Worm (Caenorhabditis elegans) whole organism, early embryonic: ENCODE data around the gene nlp-57.

Experiments used
- B0310.2 ChIP-seq: sonication (generic microtip); optimal IDR thresholded peaks from 2 replicates; lab custom pipeline; 2016; ENCODE audit warnings: mild to moderate bottlenecking, missing genetic modification characterization, missing compliant biosample characterization
- F13C5.2 ChIP-seq: sonication (generic microtip); optimal IDR thresholded peaks from 2 replicates; lab custom pipeline; 2017; ENCODE audit warnings: mild to moderate bottlenecking, missing genetic modification characterization, inconsistent platforms, missing compliant biosample characterization
- aly-1 ChIP-seq: sonication (generic microtip); optimal IDR thresholded peaks from 2 replicates; lab custom pipeline; 2016; ENCODE audit warnings: missing genetic modification characterization, missing compliant biosample characterization
- ama-1 ChIP-seq: fragments of 150-350 bp; optimal IDR thresholded peaks from 2 replicates; lab custom pipeline; 2014
- ceh-13 ChIP-seq: fragments of 200-800 bp; sonication (Bioruptor generic); optimal IDR thresholded peaks from 2 replicates; lab custom pipeline; 2018; ENCODE audit warnings: mild to moderate bottlenecking, missing genetic modification characterization, missing compliant biosample characterization
- ceh-36 ChIP-seq: sonication (generic microtip); optimal IDR thresholded peaks from 2 replicates; lab custom pipeline; 2016; ENCODE audit warnings: missing genetic modification characterization, inconsistent platforms, missing compliant biosample characterization
- ets-7 ChIP-seq: sonication (generic microtip); optimal IDR thresholded peaks from 2 replicates; lab custom pipeline; 2016; ENCODE audit warnings: missing genotype, missing genetic modification characterization, missing compliant biosample characterization
- flt-1 ChIP-seq: fragments of 200-800 bp; sonication (Bioruptor generic); IDR thresholded peaks from 2 replicates; pipeline ENCODE4 v1.3.6; 2022; ENCODE audit warnings: missing genetic modification characterization, missing compliant biosample characterization
- hmbx-1 ChIP-seq: sonication (generic microtip); optimal IDR thresholded peaks from 2 replicates; lab custom pipeline; 2016; ENCODE audit warnings: mild to moderate bottlenecking, missing genetic modification characterization, missing compliant biosample characterization
- hmg-4 ChIP-seq: fragments of 200-800 bp; sonication (Bioruptor generic); optimal IDR thresholded peaks from 2 replicates; lab custom pipeline; 2018; ENCODE audit warnings: mild to moderate bottlenecking, missing genetic modification characterization, missing compliant biosample characterization
- hnd-1 ChIP-seq: sonication (generic microtip); optimal IDR thresholded peaks from 2 replicates; lab custom pipeline; 2016; ENCODE audit warnings: missing genetic modification characterization, missing compliant biosample characterization
- pes-1 ChIP-seq: fragments of 200-800 bp; sonication (Bioruptor generic); IDR thresholded peaks from 2 replicates; pipeline ENCODE4 v1.3.6; 2022; ENCODE audit warnings: missing genetic modification reagents, missing genetic modification characterization, missing compliant biosample characterization
- scrt-1 ChIP-seq: fragments of 200-800 bp; sonication (Bioruptor generic); IDR thresholded peaks from 2 replicates; pipeline ENCODE4 v1.3.6; 2022; ENCODE audit warnings: missing genetic modification characterization, missing compliant biosample characterization
- sea-1 ChIP-seq: fragments of 200-800 bp; sonication (Bioruptor generic); conservative IDR thresholded peaks from 2 replicates; pipeline ENCODE4 v1.3.6; 2022; ENCODE audit warnings: missing genetic modification characterization, missing compliant biosample characterization
- tbx-11 ChIP-seq: fragments of 200-800 bp; sonication (Bioruptor generic); IDR thresholded peaks from 2 replicates; pipeline ENCODE4 v1.3.6; 2022; ENCODE audit warnings: missing genetic modification characterization, missing compliant biosample characterization
- tbx-37 ChIP-seq: fragments of 200-800 bp; sonication (Bioruptor generic); conservative IDR thresholded peaks from 2 replicates; pipeline ENCODE4 v1.3.6; 2022; ENCODE audit warnings: missing genetic modification reagents, missing genetic modification characterization, missing compliant biosample characterization
- tra-4 ChIP-seq: sonication (generic microtip); optimal IDR thresholded peaks from 2 replicates; lab custom pipeline; 2017; ENCODE audit warnings: missing genetic modification characterization, missing compliant biosample characterization

nlp-57 gene

ce11 chrX:11317939-11318338, 1.1 kb downstream of the nlp-57 start, which contains the start of gene hizr-1:
Gene hizr-1 (plus strand): TSS chrX:11318278.
- TF ChIP-seq pes-1 (GFP tag; lab: Robert Waterston, UW) = no peak

- TF ChIP-seq B0310.2 (tag; lab: Kevin White, UChicago) (no peak), pes-1 (GFP tag; lab: Robert Waterston, UW) (no peak), aly-1 (tag; lab: Kevin White, UChicago) (no peak), ama-1 (lab: Kevin White, UChicago) (no peak), tbx-11 (no peak), scrt-1 (no peak), hmbx-1 (tag; lab: Kevin White, UChicago) (no peak), hnd-1 (tag; lab: Kevin White, UChicago) (no peak), sea-1 (GFP tag; lab: Robert Waterston, UW) (no peak), ceh-36 (tag; lab: Kevin White, UChicago) (no peak), tbx-37 (GFP tag; lab: Robert Waterston, UW) (no peak), tra-4 (tag; lab: Kevin White, UChicago) (no peak)
Observed at ce11 chrX:11323225-11323624, 6.4 kb downstream of the nlp-57 start.

ce11 chrX:11324240-11324639, 7.4 kb downstream of the nlp-57 start, which contains the start of gene asm-2:
Gene asm-2 (minus strand): TSS chrX:11324251.
- TF ChIP-seq ceh-13 (GFP tag; lab: Kevin White, UChicago) (no peak), ceh-36 (tag; lab: Kevin White, UChicago) (no peak), tbx-37 (GFP tag; lab: Robert Waterston, UW) (no peak), B0310.2 (tag; lab: Kevin White, UChicago) (no peak), tbx-11 (no peak), ets-7 (tag; lab: Kevin White, UChicago) (no peak), ama-1 (lab: Kevin White, UChicago) (no peak), aly-1 (tag; lab: Kevin White, UChicago) (no peak), flt-1 (GFP tag; lab: Robert Waterston, UW) (no peak), scrt-1 (no peak), tra-4 (tag; lab: Kevin White, UChicago) (no peak), hnd-1 (tag; lab: Kevin White, UChicago) (no peak), sea-1 (GFP tag; lab: Robert Waterston, UW) (no peak)

DNA sequence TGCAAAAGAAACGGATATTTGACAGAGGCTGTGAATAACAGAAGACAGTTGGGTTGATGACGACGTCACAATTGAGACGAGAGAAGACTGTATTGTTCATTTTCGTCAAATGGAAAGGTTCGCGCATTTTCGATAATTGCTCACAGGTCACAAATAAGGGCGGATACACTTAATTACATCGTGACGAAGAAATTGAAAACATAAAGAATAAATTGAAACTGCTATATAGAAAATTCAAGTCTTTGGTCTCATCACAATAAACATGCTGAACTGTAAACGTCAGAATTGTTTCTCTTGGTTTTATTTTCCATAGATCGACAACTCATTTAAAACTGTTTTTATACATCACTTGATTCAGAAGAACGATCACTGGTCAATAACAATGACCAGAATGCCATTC, 10.0 kb downstream of the nlp-57 start, which contains the start of gene ZK455.5:
Gene ZK455.5, minus strand, starts transcription at position 101 of the 400 bp plus-strand sequence.
- TF ChIP-seq ets-7 (tag; lab: Kevin White, UChicago) (no peak), sea-1 (GFP tag; lab: Robert Waterston, UW) (no peak), pes-1 (GFP tag; lab: Robert Waterston, UW) (no peak), F13C5.2 (tag; lab: Kevin White, UChicago) (no peak), hmg-4 (no peak), aly-1 (tag; lab: Kevin White, UChicago) (no peak), B0310.2 (tag; lab: Kevin White, UChicago) (no peak), tbx-37 (GFP tag; lab: Robert Waterston, UW) (no peak), ceh-36 (tag; lab: Kevin White, UChicago) (no peak), ceh-13 (GFP tag; lab: Kevin White, UChicago) (no peak), tbx-11 (no peak), tra-4 (tag; lab: Kevin White, UChicago) (no peak), flt-1 (GFP tag; lab: Robert Waterston, UW) (no peak), hmbx-1 (tag; lab: Kevin White, UChicago) (no peak), hnd-1 (tag; lab: Kevin White, UChicago) (no peak), scrt-1 (no peak)

ce11 chrX:11328710-11329109, 11.9 kb downstream of the nlp-57 start:
- TF ChIP-seq hmg-4 (no peak), flt-1 (GFP tag; lab: Robert Waterston, UW) (no peak), ets-7 (tag; lab: Kevin White, UChicago) (no peak), hnd-1 (tag; lab: Kevin White, UChicago) (no peak), hmbx-1 (tag; lab: Kevin White, UChicago) (no peak), tbx-37 (GFP tag; lab: Robert Waterston, UW) (no peak), tbx-11 (no peak), ama-1 (lab: Kevin White, UChicago) (no peak), sea-1 (GFP tag; lab: Robert Waterston, UW) (no peak), scrt-1 (no peak), ceh-13 (GFP tag; lab: Kevin White, UChicago) (no peak)

DNA sequence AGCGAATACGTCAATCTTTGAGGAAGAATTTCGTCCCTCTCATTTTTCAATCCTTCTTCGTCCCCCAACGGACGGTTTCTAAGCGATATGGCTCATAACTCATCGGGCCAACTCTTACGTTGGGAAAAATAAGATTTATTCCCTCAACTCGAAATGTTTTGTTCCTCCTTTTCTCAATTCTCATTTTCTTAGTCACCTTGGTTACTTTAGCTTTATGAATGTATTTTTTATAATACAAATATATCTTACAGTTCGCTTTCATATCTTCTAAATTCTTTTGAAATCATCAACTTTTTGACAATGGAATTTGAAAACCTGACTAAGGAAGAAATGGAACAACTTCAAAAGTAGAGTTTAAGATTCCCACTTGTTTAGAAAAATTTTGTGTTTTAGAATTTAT, 12.6 kb downstream of the nlp-57 start, which contains the start of gene npr-9:
Gene npr-9, plus strand, starts transcription at position 301 of the 400 bp plus-strand sequence.
- no peak for TF ChIP-seq tbx-37 (GFP tag; lab: Robert Waterston, UW)
- no peak for TF ChIP-seq hmbx-1 (tag; lab: Kevin White, UChicago)
- TF ChIP-seq ceh-36 (tag; lab: Kevin White, UChicago) = no peak
- TF ChIP-seq scrt-1 = no peak
- no peak for TF ChIP-seq flt-1 (GFP tag; lab: Robert Waterston, UW)
- TF ChIP-seq ceh-13 (GFP tag; lab: Kevin White, UChicago) = no peak

ce11 chrX:11337095-11337494, 20.2 kb downstream of the nlp-57 start:
- no peak for TF ChIP-seq F13C5.2 (tag; lab: Kevin White, UChicago)

ce11 chrX:11337783-11338182, 20.9 kb downstream of the nlp-57 start, which contains the start of gene gcy-9:
Gene gcy-9 (minus strand): TSS chrX:11337883.
- TF ChIP-seq sea-1 (GFP tag; lab: Robert Waterston, UW) (no peak), ets-7 (tag; lab: Kevin White, UChicago) (no peak), tra-4 (tag; lab: Kevin White, UChicago) (no peak), hmg-4 (no peak), hmbx-1 (tag; lab: Kevin White, UChicago) (no peak), ceh-13 (GFP tag; lab: Kevin White, UChicago) (no peak)
